Fruit fly (Drosophila melanogaster) whole organism, embryonic: ENCODE measurements around the gene CG43248.

ENCODE experiments used
- Asciz ChIP-seq: fragments of 200-800 bp; sonication (Bioruptor generic); optimal IDR thresholded peaks from 2 replicates; lab custom pipeline; 2017; ENCODE audit warnings: missing biosample characterization, mild to moderate bottlenecking, missing genetic modification characterization, missing genetic modification reagents
- CG11085 ChIP-seq: fragments of 200-800 bp; sonication (Bioruptor generic); IDR thresholded peaks from 2 replicates; pipeline ENCODE4 v1.3.6; 2022; ENCODE audit warnings: missing biosample characterization, missing genetic modification characterization
- CG1233 ChIP-seq: fragments of 200-800 bp; sonication (Bioruptor generic); optimal IDR thresholded peaks from 4 replicates; lab custom pipeline; 2018; ENCODE audit warnings: missing biosample characterization, mild to moderate bottlenecking, missing genetic modification characterization
- CG12659 ChIP-seq: fragments of 200-800 bp; sonication (Bioruptor generic); optimal IDR thresholded peaks from 3 replicates; lab custom pipeline; 2017; ENCODE audit warnings: mild to moderate bottlenecking, missing biosample characterization, missing genetic modification reagents, missing genetic modification characterization
- CG12744 ChIP-seq: fragments of 200-800 bp; sonication (Bioruptor generic); optimal IDR thresholded peaks from 2 replicates; lab custom pipeline; 2016; ENCODE audit warnings: missing biosample characterization, missing genetic modification characterization
- CG16779 ChIP-seq: fragments of 200-800 bp; sonication (Bioruptor generic); IDR thresholded peaks from 2 replicates; pipeline ENCODE4 v1.3.6; 2022; ENCODE audit warnings: missing biosample characterization, missing genetic modification characterization
- CG18011 ChIP-seq: fragments of 200-800 bp; sonication (Bioruptor generic); optimal IDR thresholded peaks from 2 replicates; lab custom pipeline; 2017; ENCODE audit warnings: missing biosample characterization, missing genetic modification characterization, mild to moderate bottlenecking, moderate library complexity, missing genotype
- CG2202 ChIP-seq: fragments of 200-800 bp; sonication (Bioruptor generic); optimal IDR thresholded peaks from 2 replicates; lab custom pipeline; 2018; ENCODE audit warnings: missing biosample characterization, mild to moderate bottlenecking, missing genetic modification characterization
- CG30403 ChIP-seq: fragments of 200-800 bp; sonication (Bioruptor generic); optimal IDR thresholded peaks from 3 replicates; lab custom pipeline; 2016; ENCODE audit warnings: missing biosample characterization, missing genetic modification characterization
- CG3995 ChIP-seq: fragments of 200-800 bp; sonication (Bioruptor generic); optimal IDR thresholded peaks from 3 replicates; lab custom pipeline; 2016; ENCODE audit warnings: missing biosample characterization, missing genetic modification characterization
- CG4282 ChIP-seq: fragments of 200-800 bp; sonication (Bioruptor generic); optimal IDR thresholded peaks from 2 replicates; lab custom pipeline; 2016; ENCODE audit warnings: missing biosample characterization, missing genetic modification characterization
- CG4404 ChIP-seq: fragments of 200-800 bp; sonication (Bioruptor generic); IDR thresholded peaks from 2 replicates; pipeline ENCODE4 v1.3.6; 2022; ENCODE audit warnings: missing biosample characterization, missing genetic modification characterization
- CG4854 ChIP-seq: fragments of 200-800 bp; sonication (Bioruptor generic); optimal IDR thresholded peaks from 2 replicates; lab custom pipeline; 2016; ENCODE audit warnings: missing biosample characterization, missing genetic modification characterization, inconsistent platforms
- CG5245 ChIP-seq: fragments of 200-800 bp; sonication (Bioruptor generic); optimal IDR thresholded peaks from 3 replicates; lab custom pipeline; 2016; ENCODE audit warnings: missing biosample characterization, missing genetic modification characterization
- CG9797 ChIP-seq: fragments of 200-800 bp; sonication (Bioruptor generic); optimal IDR thresholded peaks from 3 replicates; lab custom pipeline; 2018; ENCODE audit warnings: missing biosample characterization, mild to moderate bottlenecking, missing genetic modification characterization
- CG9932 ChIP-seq: fragments of 200-800 bp; sonication (Bioruptor generic); IDR thresholded peaks from 2 replicates; pipeline ENCODE4 v1.3.6; 2022; ENCODE audit warnings: missing biosample characterization, missing genetic modification characterization
- D19A ChIP-seq: fragments of 200-800 bp; optimal IDR thresholded peaks from 3 replicates; lab custom pipeline; 2019; ENCODE audit warnings: missing biosample characterization, mild to moderate bottlenecking, missing genetic modification characterization, moderate library complexity
- D19B ChIP-seq: fragments of 200-800 bp; sonication (Bioruptor generic); optimal IDR thresholded peaks from 2 replicates; lab custom pipeline; 2017; ENCODE audit warnings: missing biosample characterization, mild to moderate bottlenecking, missing genetic modification characterization
- Dek ChIP-seq: fragments of 200-800 bp; sonication (Bioruptor generic); optimal IDR thresholded peaks from 3 replicates; lab custom pipeline; 2019; ENCODE audit warnings: missing biosample characterization, mild to moderate bottlenecking, missing genetic modification characterization, moderate library complexity
- Doc2 ChIP-seq: fragments of 200-800 bp; sonication (Bioruptor generic); IDR thresholded peaks from 2 replicates; pipeline ENCODE4 v1.3.6; 2022; ENCODE audit warnings: missing biosample characterization, missing genetic modification characterization
- Ets97D ChIP-seq: fragments of 200-800 bp; sonication (Bioruptor generic); optimal IDR thresholded peaks from 3 replicates; lab custom pipeline; 2016; ENCODE audit warnings: missing biosample characterization, missing genetic modification characterization
- Fer2 ChIP-seq: fragments of 200-800 bp; sonication (Bioruptor generic); optimal IDR thresholded peaks from 2 replicates; lab custom pipeline; 2018; ENCODE audit warnings: missing biosample characterization, mild to moderate bottlenecking, missing genetic modification characterization, moderate library complexity
- Fer3 ChIP-seq: fragments of 200-800 bp; sonication (Bioruptor generic); optimal IDR thresholded peaks from 2 replicates; lab custom pipeline; 2018; ENCODE audit warnings: missing biosample characterization, mild to moderate bottlenecking, missing genetic modification characterization, moderate library complexity
- GATAe ChIP-seq: fragments of 200-800 bp; sonication (Bioruptor generic); conservative IDR thresholded peaks from 2 replicates; pipeline ENCODE4 v1.3.6; 2022; ENCODE audit warnings: missing biosample characterization, missing genetic modification characterization
- Mes4 ChIP-seq: fragments of 200-800 bp; sonication (Bioruptor generic); optimal IDR thresholded peaks from 2 replicates; lab custom pipeline; 2016; ENCODE audit warnings: missing biosample characterization, missing genetic modification characterization
- NFAT ChIP-seq: fragments of 200-800 bp; sonication (Bioruptor generic); IDR thresholded peaks from 2 replicates; pipeline ENCODE4 v1.3.6; 2022; ENCODE audit warnings: missing biosample characterization, missing genetic modification characterization
- NK7.1 ChIP-seq: fragments of 200-800 bp; sonication (Bioruptor generic); optimal IDR thresholded peaks from 3 replicates; lab custom pipeline; 2016; ENCODE audit warnings: missing biosample characterization, missing genetic modification characterization
- ase ChIP-seq: fragments of 200-800 bp; sonication (Bioruptor generic); IDR thresholded peaks from 3 replicates; pipeline ENCODE4 v1.3.6; 2022; ENCODE audit warnings: missing biosample characterization, missing genetic modification characterization
- bcd ChIP-seq: fragments of 200-800 bp; sonication (Bioruptor generic); optimal IDR thresholded peaks from 2 replicates; lab custom pipeline; 2017; ENCODE audit warnings: missing biosample characterization, mild to moderate bottlenecking, missing genetic modification characterization
- chinmo ChIP-seq: fragments of 200-800 bp; sonication (Bioruptor generic); IDR thresholded peaks from 4 replicates; pipeline ENCODE4 v1.3.6; 2022; ENCODE audit warnings: missing biosample characterization, missing genetic modification characterization; ENCODE audit not compliant: partially characterized antibody
- cwo ChIP-seq: fragments of 200-800 bp; sonication (Bioruptor generic); optimal IDR thresholded peaks from 3 replicates; lab custom pipeline; 2017; ENCODE audit warnings: missing biosample characterization, missing genetic modification characterization, mild to moderate bottlenecking, moderate library complexity, missing genetic modification reagents
- danr ChIP-seq: fragments of 200-800 bp; sonication (Bioruptor generic); IDR thresholded peaks from 2 replicates; pipeline ENCODE4 v1.3.6; 2022; ENCODE audit warnings: missing biosample characterization, missing genetic modification characterization
- dm ChIP-seq: fragments of 200-800 bp; sonication (Bioruptor generic); optimal IDR thresholded peaks from 3 replicates; lab custom pipeline; 2016; ENCODE audit warnings: missing biosample characterization, missing genetic modification characterization
- eve ChIP-seq, 2 experiments: fragments of >200 bp; optimal IDR thresholded peaks; 2 replicates each; lab custom pipeline; 2017; ENCODE audit warnings: missing biosample characterization in 2 of 2, missing genetic modification characterization in 2 of 2
- fu2 ChIP-seq: fragments of 200-800 bp; sonication (Bioruptor generic); optimal IDR thresholded peaks from 2 replicates; lab custom pipeline; 2016; ENCODE audit warnings: missing biosample characterization, missing genetic modification characterization
- grau ChIP-seq: fragments of 200-800 bp; optimal IDR thresholded peaks from 3 replicates; lab custom pipeline; 2019; ENCODE audit warnings: missing biosample characterization, mild to moderate bottlenecking, missing genetic modification characterization, moderate library complexity
- kni ChIP-seq: fragments of 200-800 bp; sonication (Bioruptor generic); optimal IDR thresholded peaks from 3 replicates; lab custom pipeline; 2017; ENCODE audit warnings: mild to moderate bottlenecking, missing biosample characterization, missing genetic modification reagents, missing genetic modification characterization
- lola ChIP-seq, 3 experiments: fragments of >200 bp in 2 of 3; fragments of 200-800 bp in 1 of 3; sonication (Bioruptor generic) in 1 of 3; optimal IDR thresholded peaks; 2 replicates each; lab custom pipeline; 2017 to 2019; ENCODE audit warnings: missing biosample characterization in 3 of 3, missing genetic modification characterization in 3 of 3, mild to moderate bottlenecking in 1 of 3, moderate library complexity in 1 of 3
- nerfin-2 ChIP-seq: fragments of 200-800 bp; sonication (Bioruptor generic); IDR thresholded peaks from 2 replicates; pipeline ENCODE4 v1.3.6; 2022; ENCODE audit warnings: missing biosample characterization, missing genetic modification characterization; ENCODE audit not compliant: partially characterized antibody
- pho ChIP-seq: fragments of 200-800 bp; sonication (Bioruptor generic); optimal IDR thresholded peaks from 2 replicates; lab custom pipeline; 2016; ENCODE audit warnings: missing biosample characterization, missing genetic modification characterization
- pita ChIP-seq: fragments of 200-800 bp; sonication (Bioruptor generic); optimal IDR thresholded peaks from 2 replicates; lab custom pipeline; 2017; ENCODE audit warnings: missing biosample characterization, mild to moderate bottlenecking, missing genetic modification characterization
- prd ChIP-seq, 3 experiments: fragments of >200 bp in 2 of 3; fragments of 200-800 bp in 1 of 3; sonication (Bioruptor generic) in 1 of 3; optimal IDR thresholded peaks in 2 of 3; IDR thresholded peaks in 1 of 3; 2 replicates in 2 of 3; 3 replicates in 1 of 3; pipeline versions ENCODE4 v1.3.6 to Lab custom; 2017 to 2022; ENCODE audit warnings: missing biosample characterization in 1 of 3, missing genetic modification characterization in 1 of 3
- run ChIP-seq: fragments of 200-800 bp; sonication (Bioruptor generic); optimal IDR thresholded peaks from 3 replicates; lab custom pipeline; 2018; ENCODE audit warnings: missing biosample characterization, mild to moderate bottlenecking, missing genetic modification characterization
- sens ChIP-seq: fragments of 200-800 bp; sonication (Bioruptor generic); peaks from one replicate; lab custom pipeline; 2016; ENCODE audit warnings: missing biosample characterization, missing genetic modification characterization
- seq ChIP-seq: fragments of 200-800 bp; sonication (Bioruptor generic); IDR thresholded peaks from 2 replicates; pipeline ENCODE4 v1.3.6; 2022; ENCODE audit warnings: missing biosample characterization, missing genetic modification characterization
- tin ChIP-seq: fragments of 200-800 bp; sonication (Bioruptor generic); optimal IDR thresholded peaks from 3 replicates; lab custom pipeline; 2016; ENCODE audit warnings: missing biosample characterization, missing genetic modification characterization
- tio ChIP-seq: fragments of 200-800 bp; sonication (Bioruptor generic); optimal IDR thresholded peaks from 2 replicates; lab custom pipeline; 2017; ENCODE audit warnings: missing biosample characterization, missing genetic modification characterization, inconsistent platforms
- unc-4 ChIP-seq: fragments of 200-800 bp; sonication (Bioruptor generic); IDR thresholded peaks from 2 replicates; pipeline ENCODE4 v1.3.6; 2022; ENCODE audit warnings: missing biosample characterization, missing genetic modification characterization; ENCODE audit not compliant: partially characterized antibody
- vfl ChIP-seq: fragments of 200-800 bp; sonication (Bioruptor generic); optimal IDR thresholded peaks from 2 replicates; lab custom pipeline; 2016; ENCODE audit warnings: missing biosample characterization, missing genetic modification characterization
- yki ChIP-seq: fragments of >200 bp; optimal IDR thresholded peaks from 3 replicates; lab custom pipeline; 2018
- zf30C ChIP-seq: fragments of 200-800 bp; sonication (Bioruptor generic); optimal IDR thresholded peaks from 3 replicates; lab custom pipeline; 2018; ENCODE audit warnings: missing biosample characterization, mild to moderate bottlenecking, missing genetic modification characterization

Gene CG43248

DNA sequence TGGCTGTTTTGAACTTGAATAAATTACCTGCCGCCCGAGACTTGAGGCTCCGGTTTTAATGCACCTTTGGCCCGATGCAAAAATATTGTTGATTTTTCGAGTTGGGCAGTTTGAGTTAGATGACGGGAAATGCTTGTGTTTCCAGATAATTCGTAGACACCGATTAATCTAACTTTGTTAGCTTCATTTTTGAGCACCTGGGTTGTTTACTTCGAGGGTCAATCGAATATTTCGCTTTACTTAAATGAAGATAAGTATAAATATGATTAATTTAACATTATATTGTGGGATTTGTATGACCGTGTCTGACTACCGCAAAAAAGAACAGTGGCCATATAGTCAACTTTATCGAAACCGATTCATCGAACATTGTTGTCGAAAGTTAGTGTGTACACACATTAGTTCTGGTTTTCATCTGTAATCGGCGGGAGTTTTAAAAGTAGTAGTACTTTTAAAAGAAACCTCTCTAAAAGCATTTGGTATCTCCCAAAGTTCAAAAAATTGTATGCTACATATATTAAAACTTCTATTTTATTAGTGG lies 7.4 kb downstream of the CG43248 start, which contains the start of gene CG7945:
Gene CG7945, minus strand, starts transcription at position 332 of the 541 bp plus-strand sequence.
- TF ChIP-seq CG12744 = no peak
- TF ChIP-seq Mes4 (GFP tag; lab: Kevin White, UChicago) = no peak
- no peak for TF ChIP-seq pita (GFP tag; lab: Kevin White, UChicago)
- TF ChIP-seq CG4404 = no peak
- TF ChIP-seq CG12659 = peak; percentile 68
- TF ChIP-seq sens (GFP tag; lab: Kevin White, UChicago) = no peak
- no peak for TF ChIP-seq seq (GFP tag; lab: Robert Waterston, UW)
- no peak for TF ChIP-seq CG1233 (GFP tag; lab: Kevin White, UChicago)
- TF ChIP-seq NK7.1 (GFP tag; lab: Kevin White, UChicago) = no peak
- no peak for TF ChIP-seq fu2 (GFP tag; lab: Kevin White, UChicago)
- no peak for TF ChIP-seq NFAT
- no peak for TF ChIP-seq D19A (tag; lab: Kevin White, UChicago)
- no peak for TF ChIP-seq CG2202 (tag; lab: Kevin White, UChicago)
- no peak for TF ChIP-seq ase (GFP tag; lab: Robert Waterston, UW)
- TF ChIP-seq dm (GFP tag; lab: Kevin White, UChicago) = no peak
- TF ChIP-seq Fer3 (tag; lab: Kevin White, UChicago) = no peak
- no peak for TF ChIP-seq tin (GFP tag; lab: Kevin White, UChicago)
- TF ChIP-seq yki = no peak
- no peak for TF ChIP-seq Fer2 (tag; lab: Kevin White, UChicago)
- TF ChIP-seq kni (GFP tag; lab: Kevin White, UChicago) = no peak
- 0 out of 4 replicates have a peak, but pooled peaks have one; percentile 54 for TF ChIP-seq chinmo (GFP tag; lab: Robert Waterston, UW)
- TF ChIP-seq CG18011 (GFP tag; lab: Kevin White, UChicago) = no peak
- no peak for TF ChIP-seq danr (GFP tag; lab: Robert Waterston, UW)
- no peak for TF ChIP-seq CG16779 (GFP tag; lab: Robert Waterston, UW)
- no peak for TF ChIP-seq tio (GFP tag; lab: Kevin White, UChicago)
- TF ChIP-seq Doc2 (GFP tag; lab: Robert Waterston, UW) = no peak
- TF ChIP-seq grau = no peak
- no peak for TF ChIP-seq lola (GFP tag; optimal IDR thresholded peaks at IDR 0.05; lab: Kevin White, UChicago)
- no peak for TF ChIP-seq CG30403 (GFP tag; lab: Kevin White, UChicago)
- no peak for TF ChIP-seq prd (optimal IDR thresholded peaks at IDR 0.05; lab: Kevin White, UChicago)
- no peak for TF ChIP-seq prd (GFP tag; IDR thresholded peaks at IDR 0.05; lab: Robert Waterston, UW)
- no peak for TF ChIP-seq vfl
- no peak for TF ChIP-seq GATAe (GFP tag; lab: Robert Waterston, UW)
- TF ChIP-seq eve (GFP tag; optimal IDR thresholded peaks at IDR 0.05; lab: Kevin White, UChicago) = peak in 1 of 2 experiments; percentile 79
- no peak for TF ChIP-seq cwo (GFP tag; lab: Kevin White, UChicago)
- TF ChIP-seq CG4854 = no peak
- TF ChIP-seq CG4282 (GFP tag; lab: Kevin White, UChicago) = no peak
- TF ChIP-seq CG3995 = no peak
- TF ChIP-seq Asciz (GFP tag; lab: Kevin White, UChicago) = no peak
- TF ChIP-seq CG9797 (GFP tag; lab: Kevin White, UChicago) = peak; percentile 70
- no peak for TF ChIP-seq D19B (GFP tag; lab: Kevin White, UChicago)
- no peak for TF ChIP-seq run (tag; lab: Kevin White, UChicago)
- no peak for TF ChIP-seq bcd (GFP tag; lab: Kevin White, UChicago)
- peak; percentile 73; the same call in 1 of the 2 replicates for TF ChIP-seq nerfin-2
- no peak for TF ChIP-seq CG9932 (GFP tag; lab: Robert Waterston, UW)
- peak; percentile 37 for TF ChIP-seq Ets97D
- no peak for TF ChIP-seq zf30C (GFP tag; lab: Kevin White, UChicago)
- no peak for TF ChIP-seq Dek
- TF ChIP-seq CG11085 (GFP tag; lab: Robert Waterston, UW) = no peak
- TF ChIP-seq unc-4 (GFP tag; lab: Robert Waterston, UW) = peak; percentile 69
- no peak for TF ChIP-seq CG5245 (GFP tag; lab: Kevin White, UChicago)
- no peak for TF ChIP-seq pho (GFP tag; lab: Kevin White, UChicago)
